ENCODE assay signal across 5 fruit fly cellular contexts in genomic region chr2L:19414233-19414749, dm6.
TF ChIP-seq lines count a peak whose summit lies in the region.

No protein-coding gene starts in this region.

- TF ChIP-seq CTCF in whole organism, embryonic (GFP tag; optimal IDR thresholded peaks at IDR 0.05; lab: Kevin White, UChicago) = no peak

TF ChIP-seq in whole organism, adult, 20 proteins besides CTCF, POLR2A, EP300 and RAD21:
- TF ChIP-seq tj (GFP tag; optimal IDR thresholded peaks at IDR 0.05; lab: Kevin White, UChicago) = no peak
- TF ChIP-seq CG33017 (tag; optimal IDR thresholded peaks at IDR 0.05; lab: Kevin White, UChicago) = no peak
- TF ChIP-seq pad (GFP tag; optimal IDR thresholded peaks at IDR 0.05; lab: Kevin White, UChicago) = no peak
- TF ChIP-seq CG14711 (tag; optimal IDR thresholded peaks at IDR 0.05; lab: Kevin White, UChicago) = no peak
- TF ChIP-seq CG7045 (GFP tag; optimal IDR thresholded peaks at IDR 0.05; lab: Kevin White, UChicago) = no peak
- no peak for TF ChIP-seq CG5204 (GFP tag; optimal IDR thresholded peaks at IDR 0.05; lab: Kevin White, UChicago)
- no peak for TF ChIP-seq bab1 (GFP tag; optimal IDR thresholded peaks at IDR 0.05; lab: Kevin White, UChicago)
- peak; percentile 38 for TF ChIP-seq cic (GFP tag; optimal IDR thresholded peaks at IDR 0.05; lab: Kevin White, UChicago)
- TF ChIP-seq CG7101 (tag; optimal IDR thresholded peaks at IDR 0.05; lab: Kevin White, UChicago) = no peak
- TF ChIP-seq Clk (GFP tag; optimal IDR thresholded peaks at IDR 0.05; lab: Kevin White, UChicago) = no peak
- peak; percentile 26 for TF ChIP-seq CG11617 (GFP tag; optimal IDR thresholded peaks at IDR 0.05; lab: Kevin White, UChicago)

TF ChIP-seq in whole organism, embryonic, 481 proteins besides CTCF, POLR2A, EP300 and RAD21 (continues in another document):
- no peak for TF ChIP-seq zfh1 (GFP tag; IDR thresholded peaks at IDR 0.05; lab: Robert Waterston, UW)
- TF ChIP-seq chinmo (GFP tag; IDR thresholded peaks at IDR 0.05; lab: Robert Waterston, UW; ENCODE audit: partially characterized antibody) = peak; percentile 66; the same call in 3 of the 4 replicates
- TF ChIP-seq abd-A (tag; optimal IDR thresholded peaks at IDR 0.05; lab: Kevin White, UChicago) = no peak
- TF ChIP-seq CG17912 (GFP tag; optimal IDR thresholded peaks at IDR 0.05; lab: Kevin White, UChicago) = no peak
- no peak for TF ChIP-seq gfzf (GFP tag; optimal IDR thresholded peaks at IDR 0.05; lab: Kevin White, UChicago)
- TF ChIP-seq sd (tag; optimal IDR thresholded peaks at IDR 0.05; lab: Kevin White, UChicago) = peak; percentile 61
- peak; percentile 33 for TF ChIP-seq Med (GFP tag; lab: Kevin White, UChicago)
- no peak for TF ChIP-seq onecut (GFP tag; IDR thresholded peaks at IDR 0.05; lab: Robert Waterston, UW)
- peak; percentile 17 for TF ChIP-seq Jarid2 (GFP tag; optimal IDR thresholded peaks at IDR 0.05; lab: Kevin White, UChicago)
- no peak for TF ChIP-seq Hmr (GFP tag; optimal IDR thresholded peaks at IDR 0.05; lab: Kevin White, UChicago)
- peak; percentile 20; the same call in 1 of the 2 replicates for TF ChIP-seq CG13287 (GFP tag; IDR thresholded peaks at IDR 0.05; lab: Robert Waterston, UW; ENCODE audit: partially characterized antibody)
- TF ChIP-seq CG13296 (GFP tag; optimal IDR thresholded peaks at IDR 0.05; lab: Kevin White, UChicago) = peak; percentile 8
- no peak for TF ChIP-seq CG2129 (GFP tag; IDR thresholded peaks at IDR 0.05; lab: Robert Waterston, UW; ENCODE audit: partially characterized antibody)
- TF ChIP-seq pfk (GFP tag; optimal IDR thresholded peaks at IDR 0.05; lab: Kevin White, UChicago) = no peak
- TF ChIP-seq Usf (GFP tag; optimal IDR thresholded peaks at IDR 0.05; lab: Kevin White, UChicago) = no peak
- TF ChIP-seq CG2199 (GFP tag; IDR thresholded peaks at IDR 0.05; lab: Robert Waterston, UW) = 0 out of 3 replicates have a peak, but pooled peaks have one; percentile 19
- TF ChIP-seq cg (GFP tag; optimal IDR thresholded peaks at IDR 0.05; lab: Kevin White, UChicago) = peak; percentile 34
- TF ChIP-seq CG10543 (GFP tag; optimal IDR thresholded peaks at IDR 0.05; lab: Kevin White, UChicago) = peak; percentile 4
- peak; percentile 19 to 34 for TF ChIP-seq Trl (optimal IDR thresholded peaks at IDR 0.05; lab: Kevin White, UChicago)
- no peak for TF ChIP-seq Trl (GFP tag; optimal IDR thresholded peaks at IDR 0.05; lab: Kevin White, UChicago)

TF ChIP-seq in whole organism, prepupa, 60 proteins besides CTCF, POLR2A, EP300 and RAD21:
- no peak for TF ChIP-seq CG6854 (GFP tag; optimal IDR thresholded peaks at IDR 0.05; lab: Kevin White, UChicago)
- TF ChIP-seq CG34406 (GFP tag; optimal IDR thresholded peaks at IDR 0.05; lab: Kevin White, UChicago) = no peak
- no peak; the same call in 1 of the 2 replicates for TF ChIP-seq CG15336 (GFP tag; IDR thresholded peaks at IDR 0.05; lab: Robert Waterston, UW)
- TF ChIP-seq svp (GFP tag; lab: Kevin White, UChicago) = peak; percentile 33
- no peak for TF ChIP-seq lz (GFP tag; optimal IDR thresholded peaks at IDR 0.05; lab: Kevin White, UChicago)
- no peak for TF ChIP-seq CG3919 (GFP tag; optimal IDR thresholded peaks at IDR 0.05; lab: Kevin White, UChicago)
- no peak for TF ChIP-seq pdm3 (GFP tag; optimal IDR thresholded peaks at IDR 0.05; lab: Kevin White, UChicago)
- peak in 1 of 2 experiments; percentile 11 for TF ChIP-seq ss (GFP tag; optimal IDR thresholded peaks at IDR 0.05; lab: Kevin White, UChicago)
- TF ChIP-seq CG11294 (GFP tag; IDR thresholded peaks at IDR 0.05; lab: Robert Waterston, UW) = no peak
- TF ChIP-seq dsx (GFP tag; optimal IDR thresholded peaks at IDR 0.05; lab: Kevin White, UChicago; ENCODE audit: poor library complexity, severe bottlenecking) = peak; percentile 36
- TF ChIP-seq CG6792 (GFP tag; optimal IDR thresholded peaks at IDR 0.05; lab: Kevin White, UChicago) = no peak
- no peak for TF ChIP-seq CG10669 (GFP tag; optimal IDR thresholded peaks at IDR 0.05; lab: Kevin White, UChicago)
- TF ChIP-seq Blimp-1 (GFP tag; optimal IDR thresholded peaks at IDR 0.05; lab: Kevin White, UChicago) = peak; percentile 32
- TF ChIP-seq acj6 (GFP tag; optimal IDR thresholded peaks at IDR 0.05; lab: Kevin White, UChicago) = no peak

TF ChIP-seq in whole organism, pupa, 21 proteins besides CTCF, POLR2A, EP300 and RAD21:
- 0 out of 2 replicates have a peak, but pooled peaks have one; percentile 31 for TF ChIP-seq CG12605 (GFP tag; IDR thresholded peaks at IDR 0.05; lab: Robert Waterston, UW)
- TF ChIP-seq rn (GFP tag; IDR thresholded peaks at IDR 0.05; lab: Robert Waterston, UW) = no peak
- no peak for TF ChIP-seq Ets98B (GFP tag; IDR thresholded peaks at IDR 0.05; lab: Robert Waterston, UW)
- TF ChIP-seq CG15710 (tag; optimal IDR thresholded peaks at IDR 0.05; lab: Kevin White, UChicago) = no peak
- no peak for TF ChIP-seq D1 (tag; optimal IDR thresholded peaks at IDR 0.05; lab: Kevin White, UChicago)
- peak; percentile 10 for TF ChIP-seq CG13204 (GFP tag; optimal IDR thresholded peaks at IDR 0.05; lab: Kevin White, UChicago)
- no peak for TF ChIP-seq EcR (GFP tag; optimal IDR thresholded peaks at IDR 0.05; lab: Kevin White, UChicago)
- peak; percentile 15; the same call in 1 of the 3 replicates for TF ChIP-seq CG4496 (GFP tag; IDR thresholded peaks at IDR 0.05; lab: Robert Waterston, UW)
- no peak for TF ChIP-seq CG8159 (tag; optimal IDR thresholded peaks at IDR 0.05; lab: Kevin White, UChicago)
- TF ChIP-seq fd96Ca (GFP tag; IDR thresholded peaks at IDR 0.05; lab: Robert Waterston, UW) = no peak
- no peak for TF ChIP-seq CG9948 (tag; optimal IDR thresholded peaks at IDR 0.05; lab: Kevin White, UChicago)
- TF ChIP-seq Snoo (tag; optimal IDR thresholded peaks at IDR 0.05; lab: Kevin White, UChicago) = no peak
- TF ChIP-seq CG14655 (GFP tag; optimal IDR thresholded peaks at IDR 0.05; lab: Kevin White, UChicago) = no peak
- TF ChIP-seq CG32121 (GFP tag; IDR thresholded peaks at IDR 0.05; lab: Robert Waterston, UW) = peak; percentile 47; the same call in 1 of the 2 replicates

TF ChIP-seq in whole organism, wandering third instar larva, 38 proteins besides CTCF, POLR2A, EP300 and RAD21:
- TF ChIP-seq Jra (GFP tag; optimal IDR thresholded peaks at IDR 0.05; lab: Kevin White, UChicago) (no peak), dl (GFP tag; optimal IDR thresholded peaks at IDR 0.05; lab: Kevin White, UChicago; ENCODE audit: insufficient read depth in 1 of 2, partially characterized antibody in 2 of 2) (no peak), Dfd (GFP tag; optimal IDR thresholded peaks at IDR 0.05; lab: Kevin White, UChicago) (peak; percentile 76), CG32264 (GFP tag; optimal IDR thresholded peaks at IDR 0.05; lab: Kevin White, UChicago) (no peak), Vsx2 (GFP tag; optimal IDR thresholded peaks at IDR 0.05; lab: Kevin White, UChicago; ENCODE audit: partially characterized antibody) (no peak), N (GFP tag; optimal IDR thresholded peaks at IDR 0.05; lab: Kevin White, UChicago) (no peak)
